Worm (Caenorhabditis elegans) whole organism, L4 larva: ENCODE measurements around the gene F42A9.6.

Experiments used
- ZK546.5 ChIP-seq, 2 experiments: sonication (generic microtip); optimal IDR thresholded peaks; 2 replicates each; lab custom pipeline; 2017; ENCODE audit warnings: missing biosample characterization in 2 of 2, missing genetic modification characterization in 2 of 2
- aha-1 ChIP-seq: fragments of 150-350 bp; peaks from one replicate; lab custom pipeline; 2014; ENCODE audit warnings: missing biosample characterization, missing genetic modification characterization
- arid-1 ChIP-seq: fragments of 200-800 bp; sonication (Bioruptor generic); conservative IDR thresholded peaks from 2 replicates; pipeline ENCODE4 v1.3.6; 2022; ENCODE audit warnings: missing genetic modification reagents, missing genetic modification characterization, missing compliant biosample characterization
- egl-27 ChIP-seq: sonication (generic microtip); optimal IDR thresholded peaks from 3 replicates; lab custom pipeline; 2017; ENCODE audit warnings: missing biosample characterization, missing genetic modification reagents, missing genetic modification characterization
- hif-1 ChIP-seq, 2 experiments: sonication (generic microtip); optimal IDR thresholded peaks; 2 replicates each; lab custom pipeline; 2016 to 2017; ENCODE audit warnings: missing compliant biosample characterization in 2 of 2, missing genetic modification characterization in 2 of 2, missing genetic modification reagents in 2 of 2, missing genotype in 2 of 2, mild to moderate bottlenecking in 1 of 2
- madf-5 ChIP-seq, 2 experiments: fragments of 200-800 bp; sonication (Bioruptor generic); IDR thresholded peaks; 2 replicates each; pipeline ENCODE4 v1.3.6; 2022; ENCODE audit warnings: missing compliant biosample characterization in 2 of 2, missing genetic modification characterization in 2 of 2
- nhr-28 ChIP-seq: fragments of 150-350 bp; optimal IDR thresholded peaks from 2 replicates; lab custom pipeline; 2014; ENCODE audit warnings: missing biosample characterization, missing genetic modification characterization
- set-16 ChIP-seq: fragments of 200-800 bp; sonication (Bioruptor generic); IDR thresholded peaks from 2 replicates; pipeline ENCODE4 v1.3.6; 2022; ENCODE audit warnings: missing genetic modification reagents, missing genetic modification characterization, missing compliant biosample characterization
- snpc-1.2 ChIP-seq: fragments of 200-800 bp; sonication (Bioruptor generic); IDR thresholded peaks from 2 replicates; pipeline ENCODE4 v1.3.6; 2022; ENCODE audit warnings: missing genetic modification reagents, missing genetic modification characterization, missing compliant biosample characterization
- unc-62 ChIP-seq, 3 experiments: fragments of 150-350 bp in 1 of 3; sonication (generic microtip); optimal IDR thresholded peaks in 2 of 3; peaks in 1 of 3; 1 replicate in 1 of 3; 2 replicates in 2 of 3; lab custom pipeline; 2014 to 2017; ENCODE audit warnings: missing biosample characterization in 3 of 3, missing genetic modification characterization in 3 of 3, missing genetic modification reagents in 3 of 3, missing genotype in 1 of 3

DNA sequence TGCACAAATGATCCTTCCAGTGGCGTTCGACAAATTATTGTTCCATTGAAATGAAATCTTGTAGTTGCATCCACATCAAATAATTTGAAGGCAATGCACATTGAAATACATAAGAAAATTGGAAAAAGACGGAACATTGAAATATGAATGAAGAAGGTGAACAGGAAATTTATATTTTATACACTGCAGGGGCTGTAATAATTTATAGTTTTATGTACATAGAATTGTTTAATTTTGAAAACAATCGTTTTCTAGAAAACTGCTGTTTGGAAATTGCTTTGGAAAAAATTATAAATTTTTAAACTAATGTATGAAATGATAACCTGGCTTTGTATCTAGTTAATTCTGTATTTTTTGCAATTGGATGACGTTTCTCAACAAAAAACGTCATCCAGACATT lies 13.7 kb upstream of the F42A9.6 start, which contains the start of gene Y59H11AR.3:
- TF ChIP-seq snpc-1.2 (GFP tag; lab: Robert Waterston, UW) (no peak), arid-1 (GFP tag; lab: Robert Waterston, UW) (no peak), nhr-28 (tag; lab: Kevin White, UChicago) (no peak), egl-27 (tag; lab: Kevin White, UChicago) (no peak), set-16 (GFP tag; lab: Robert Waterston, UW) (no peak), aha-1 (tag; lab: Kevin White, UChicago) (no peak), madf-5 (GFP tag; IDR thresholded peaks at IDR 0.05; lab: Robert Waterston, UW) (no peak), ZK546.5 (tag; optimal IDR thresholded peaks at IDR 0.05; lab: Kevin White, UChicago) (no peak), unc-62 (GFP tag; optimal IDR thresholded peaks at IDR 0.05 in 1 of 2; lab: Kevin White, UChicago) (no peak), unc-62 (tag; optimal IDR thresholded peaks at IDR 0.05; lab: Kevin White, UChicago) (no peak), hif-1 (tag; optimal IDR thresholded peaks at IDR 0.05; lab: Kevin White, UChicago) (no peak)
